Fruit fly (Drosophila melanogaster) whole organism, pupa: ENCODE results near the gene enc.

ENCODE experiments used
- CG10348 ChIP-seq: fragments of 200-800 bp; sonication (Bioruptor generic); IDR thresholded peaks from 2 replicates; pipeline ENCODE4 v1.3.6; 2022; ENCODE audit warnings: missing biosample characterization, missing genetic modification characterization
- CG13204 ChIP-seq: fragments of 200-800 bp; sonication (Bioruptor generic); optimal IDR thresholded peaks from 2 replicates; lab custom pipeline; 2018; ENCODE audit warnings: missing biosample characterization, mild to moderate bottlenecking, missing genetic modification characterization, moderate library complexity
- CG14655 ChIP-seq: fragments of 200-800 bp; sonication (Bioruptor generic); optimal IDR thresholded peaks from 3 replicates; lab custom pipeline; 2017; ENCODE audit warnings: mild to moderate bottlenecking, missing biosample characterization, missing genetic modification reagents, missing genetic modification characterization
- CG15710 ChIP-seq: fragments of 200-800 bp; sonication (Bioruptor generic); optimal IDR thresholded peaks from 2 replicates; lab custom pipeline; 2018; ENCODE audit warnings: missing biosample characterization, mild to moderate bottlenecking, missing genetic modification characterization, moderate library complexity
- CG32121 ChIP-seq: fragments of 200-800 bp; sonication (Bioruptor generic); IDR thresholded peaks from 2 replicates; pipeline ENCODE4 v1.3.6; 2022; ENCODE audit warnings: missing biosample characterization, missing genetic modification characterization
- CG34367 ChIP-seq: fragments of 200-800 bp; sonication (Bioruptor generic); optimal IDR thresholded peaks from 2 replicates; lab custom pipeline; 2018; ENCODE audit warnings: missing biosample characterization, mild to moderate bottlenecking, missing genetic modification characterization
- CG4496 ChIP-seq: fragments of 200-800 bp; sonication (Bioruptor generic); IDR thresholded peaks from 3 replicates; pipeline ENCODE4 v1.3.6; 2022; ENCODE audit warnings: missing biosample characterization, missing genetic modification characterization
- CG8159 ChIP-seq: fragments of 200-800 bp; sonication (Bioruptor generic); optimal IDR thresholded peaks from 3 replicates; lab custom pipeline; 2018; ENCODE audit warnings: missing biosample characterization, mild to moderate bottlenecking, missing genetic modification characterization, moderate library complexity
- CG8301 ChIP-seq: fragments of 200-800 bp; sonication (Bioruptor generic); optimal IDR thresholded peaks from 2 replicates; lab custom pipeline; 2018; ENCODE audit warnings: missing biosample characterization, mild to moderate bottlenecking, missing genetic modification characterization
- Ets98B ChIP-seq: fragments of 200-800 bp; sonication (Bioruptor generic); IDR thresholded peaks from 2 replicates; pipeline ENCODE4 v1.3.6; 2022; ENCODE audit warnings: missing biosample characterization, missing genetic modification characterization
- Pif1A ChIP-seq: fragments of 200-800 bp; sonication (Bioruptor generic); optimal IDR thresholded peaks from 3 replicates; lab custom pipeline; 2016; ENCODE audit warnings: missing biosample characterization, missing genetic modification characterization
- fd96Ca ChIP-seq: fragments of 200-800 bp; sonication (Bioruptor generic); IDR thresholded peaks from 3 replicates; pipeline ENCODE4 v1.3.6; 2022; ENCODE audit warnings: missing biosample characterization, missing genetic modification characterization

dm6 chr3L:3848687-3849270 is 30.3 kb downstream of the enc start:
- no peak for TF ChIP-seq Pif1A
- no peak for TF ChIP-seq CG13204 (GFP tag; lab: Kevin White, UChicago)
- no peak for TF ChIP-seq CG32121 (GFP tag; lab: Robert Waterston, UW)
- no peak for TF ChIP-seq Ets98B (GFP tag; lab: Robert Waterston, UW)
- no peak for TF ChIP-seq CG34367 (tag; lab: Kevin White, UChicago)
- no peak for TF ChIP-seq fd96Ca (GFP tag; lab: Robert Waterston, UW)
- TF ChIP-seq CG15710 (tag; lab: Kevin White, UChicago), result no peak
- no peak for TF ChIP-seq CG8159 (tag; lab: Kevin White, UChicago)
- TF ChIP-seq CG14655 (GFP tag; lab: Kevin White, UChicago), result no peak
- TF ChIP-seq CG4496, result no peak
- TF ChIP-seq CG10348 (GFP tag; lab: Robert Waterston, UW), result no peak
- TF ChIP-seq CG8301 (tag; lab: Kevin White, UChicago), result no peak
